Worm (Caenorhabditis elegans) whole organism, L1 larva: ENCODE data around the gene C17H11.1.

Source experiments
- C04F5.9 ChIP-seq: sonication (generic microtip); optimal IDR thresholded peaks from 2 replicates; lab custom pipeline; 2016; ENCODE audit warnings: missing genetic modification characterization, missing compliant biosample characterization
- C16A3.4 ChIP-seq: fragments of 150-350 bp; optimal IDR thresholded peaks from 2 replicates; lab custom pipeline; 2014; ENCODE audit warnings: missing biosample characterization, missing genetic modification characterization
- Y116A8C.19 ChIP-seq: sonication (generic microtip); optimal IDR thresholded peaks from 2 replicates; lab custom pipeline; 2016; ENCODE audit warnings: missing compliant biosample characterization, missing genetic modification characterization, borderline replicate concordance
- aha-1 ChIP-seq: fragments of 150-350 bp; optimal IDR thresholded peaks from 2 replicates; lab custom pipeline; 2014; ENCODE audit warnings: missing biosample characterization, missing genetic modification characterization
- aly-2 ChIP-seq: fragments of 150-350 bp; optimal IDR thresholded peaks from 2 replicates; lab custom pipeline; 2014; ENCODE audit warnings: missing biosample characterization, missing genetic modification characterization
- blmp-1 ChIP-seq: fragments of 150-350 bp; optimal IDR thresholded peaks from 2 replicates; lab custom pipeline; 2014; ENCODE audit warnings: missing biosample characterization, missing genetic modification characterization
- ceh-8 ChIP-seq: fragments of 200-800 bp; sonication (Bioruptor generic); optimal IDR thresholded peaks from 2 replicates; lab custom pipeline; 2018; ENCODE audit warnings: mild to moderate bottlenecking, missing genetic modification characterization, moderate library complexity, missing compliant biosample characterization
- ceh-82 ChIP-seq, 3 experiments: fragments of 150-350 bp in 1 of 3; sonication (generic microtip) in 2 of 3; optimal IDR thresholded peaks; 2 replicates each; lab custom pipeline; 2014 to 2017; ENCODE audit warnings: missing biosample characterization in 3 of 3, missing genetic modification characterization in 3 of 3
- dpl-1 ChIP-seq, 3 experiments: fragments of 150-350 bp in 2 of 3; sonication (generic microtip) in 1 of 3; optimal IDR thresholded peaks; 2 replicates each; lab custom pipeline; 2014 to 2017; ENCODE audit warnings: missing biosample characterization in 3 of 3, missing genetic modification characterization in 3 of 3, missing genetic modification reagents in 3 of 3
- dsc-1 ChIP-seq: sonication (generic microtip); optimal IDR thresholded peaks from 2 replicates; lab custom pipeline; 2016; ENCODE audit warnings: mild to moderate bottlenecking, missing genetic modification characterization, missing compliant biosample characterization
- efl-1 ChIP-seq, 4 experiments: fragments of 150-350 bp; optimal IDR thresholded peaks in 3 of 4; peaks in 1 of 4; 1 replicate in 1 of 4; 2 replicates in 3 of 4; lab custom pipeline; 2014; ENCODE audit warnings: missing biosample characterization in 2 of 4, missing genetic modification characterization in 2 of 4, missing genetic modification reagents in 2 of 4
- efl-3 ChIP-seq: fragments of 200-800 bp; sonication (Bioruptor generic); optimal IDR thresholded peaks from 2 replicates; lab custom pipeline; 2018; ENCODE audit warnings: mild to moderate bottlenecking, missing genetic modification characterization, missing compliant biosample characterization
- egl-13 ChIP-seq: sonication (generic microtip); optimal IDR thresholded peaks from 2 replicates; lab custom pipeline; 2016; ENCODE audit warnings: missing genotype, missing genetic modification reagents, missing genetic modification characterization, missing compliant biosample characterization
- elt-2 ChIP-seq: sonication (generic microtip); optimal IDR thresholded peaks from 2 replicates; lab custom pipeline; 2016; ENCODE audit warnings: missing genetic modification characterization, mild to moderate bottlenecking, inconsistent platforms, missing compliant biosample characterization, missing genetic modification reagents
- elt-3 ChIP-seq, 6 experiments: fragments of 150-350 bp in 1 of 6; sonication (generic microtip); optimal IDR thresholded peaks; 2 replicates each; lab custom pipeline; 2017 to 2018; ENCODE audit warnings: missing biosample characterization in 6 of 6, missing genetic modification characterization in 6 of 6, inconsistent platforms in 1 of 6
- fkh-10 ChIP-seq: sonication (generic microtip); optimal IDR thresholded peaks from 2 replicates; lab custom pipeline; 2017; ENCODE audit warnings: missing biosample characterization, missing genetic modification reagents, missing genetic modification characterization
- fos-1 ChIP-seq: fragments of 150-350 bp; optimal IDR thresholded peaks from 2 replicates; lab custom pipeline; 2014; ENCODE audit warnings: missing biosample characterization, missing genetic modification characterization
- hlh-17 ChIP-seq: fragments of 200-800 bp; sonication (Bioruptor generic); optimal IDR thresholded peaks from 2 replicates; lab custom pipeline; 2018; ENCODE audit warnings: missing genetic modification characterization, mild to moderate bottlenecking, missing compliant biosample characterization, moderate library complexity, borderline replicate concordance
- hlh-4 ChIP-seq: sonication (generic microtip); optimal IDR thresholded peaks from 2 replicates; lab custom pipeline; 2016; ENCODE audit warnings: mild to moderate bottlenecking, missing genetic modification characterization, missing compliant biosample characterization
- irx-1 ChIP-seq: sonication (generic microtip); optimal IDR thresholded peaks from 2 replicates; lab custom pipeline; 2016; ENCODE audit warnings: missing genetic modification characterization, missing compliant biosample characterization
- lin-14 ChIP-seq: fragments of 200-800 bp; sonication (Bioruptor generic); optimal IDR thresholded peaks from 2 replicates; lab custom pipeline; 2018; ENCODE audit warnings: mild to moderate bottlenecking, missing genetic modification characterization, moderate library complexity, missing compliant biosample characterization
- lin-35 ChIP-seq, 2 experiments: fragments of 150-350 bp; optimal IDR thresholded peaks; 2 replicates each; lab custom pipeline; 2014; ENCODE audit warnings: missing biosample characterization in 2 of 2, missing genetic modification characterization in 2 of 2, missing genetic modification reagents in 2 of 2
- lsy-2 ChIP-seq, 2 experiments: fragments of 150-350 bp; optimal IDR thresholded peaks; 2 replicates each; lab custom pipeline; 2014; ENCODE audit warnings: missing biosample characterization in 2 of 2, missing genetic modification characterization in 2 of 2
- mab-9 ChIP-seq: fragments of 200-800 bp; sonication (Bioruptor generic); IDR thresholded peaks from 2 replicates; pipeline ENCODE4 v1.3.6; 2022; ENCODE audit warnings: missing genetic modification reagents, missing genetic modification characterization, missing compliant biosample characterization
- mdl-1 ChIP-seq, 2 experiments: fragments of 150-350 bp; optimal IDR thresholded peaks; 2 replicates each; lab custom pipeline; 2014 to 2017; ENCODE audit warnings: missing biosample characterization in 2 of 2, missing genetic modification characterization in 2 of 2, inconsistent platforms in 1 of 2
- mef-2 ChIP-seq: fragments of 150-350 bp; optimal IDR thresholded peaks from 2 replicates; lab custom pipeline; 2014; ENCODE audit warnings: missing biosample characterization, missing genetic modification characterization
- mep-1 ChIP-seq: fragments of 150-350 bp; optimal IDR thresholded peaks from 2 replicates; lab custom pipeline; 2014; ENCODE audit warnings: missing biosample characterization, missing genetic modification characterization
- nhr-19 ChIP-seq: fragments of 200-800 bp; sonication (Bioruptor generic); conservative IDR thresholded peaks from 2 replicates; pipeline ENCODE4 v1.3.6; 2022; ENCODE audit warnings: missing genetic modification characterization, missing compliant biosample characterization
- nhr-20 ChIP-seq: sonication (generic microtip); optimal IDR thresholded peaks from 2 replicates; lab custom pipeline; 2016; ENCODE audit warnings: mild to moderate bottlenecking, missing genetic modification characterization, missing compliant biosample characterization
- nhr-28 ChIP-seq: fragments of 150-350 bp; optimal IDR thresholded peaks from 2 replicates; lab custom pipeline; 2014; ENCODE audit warnings: missing biosample characterization, missing genetic modification characterization
- nhr-47 ChIP-seq: sonication (generic microtip); optimal IDR thresholded peaks from 2 replicates; lab custom pipeline; 2016; ENCODE audit warnings: mild to moderate bottlenecking, missing genetic modification characterization, moderate library complexity, missing compliant biosample characterization
- nhr-71 ChIP-seq: sonication (generic microtip); optimal IDR thresholded peaks from 2 replicates; lab custom pipeline; 2016; ENCODE audit warnings: mild to moderate bottlenecking, missing genetic modification characterization, moderate library complexity, missing compliant biosample characterization
- nhr-85 ChIP-seq: sonication (generic microtip); peaks from one replicate; lab custom pipeline; 2016; ENCODE audit warnings: missing genetic modification characterization, inconsistent platforms, missing compliant biosample characterization
- nhr-90 ChIP-seq: sonication (generic microtip); optimal IDR thresholded peaks from 2 replicates; lab custom pipeline; 2016; ENCODE audit warnings: mild to moderate bottlenecking, missing genetic modification characterization, missing compliant biosample characterization; ENCODE audit not compliant: poor library complexity
- pag-3 ChIP-seq: sonication (generic microtip); optimal IDR thresholded peaks from 2 replicates; lab custom pipeline; 2017; ENCODE audit warnings: missing genetic modification characterization, mild to moderate bottlenecking, missing compliant biosample characterization, antibody characterized with exemption, borderline replicate concordance; ENCODE audit not compliant: insufficient read depth
- pax-3 ChIP-seq: fragments of 200-800 bp; sonication (Bioruptor generic); optimal IDR thresholded peaks from 2 replicates; lab custom pipeline; 2018; ENCODE audit warnings: mild to moderate bottlenecking, missing genetic modification characterization, moderate library complexity, missing compliant biosample characterization
- rnt-1 ChIP-seq: sonication (generic microtip); optimal IDR thresholded peaks from 2 replicates; lab custom pipeline; 2016; ENCODE audit warnings: mild to moderate bottlenecking, missing genetic modification characterization, moderate library complexity, missing compliant biosample characterization
- skn-1 ChIP-seq: fragments of 150-350 bp; optimal IDR thresholded peaks from 2 replicates; lab custom pipeline; 2014; ENCODE audit warnings: missing biosample characterization, missing genetic modification characterization
- snu-23 ChIP-seq: sonication (generic microtip); optimal IDR thresholded peaks from 2 replicates; lab custom pipeline; 2016; ENCODE audit warnings: missing genetic modification characterization, missing compliant biosample characterization
- sup-37 ChIP-seq: fragments of 200-800 bp; sonication (Bioruptor generic); optimal IDR thresholded peaks from 2 replicates; lab custom pipeline; 2018; ENCODE audit warnings: mild to moderate bottlenecking, missing genetic modification characterization, missing compliant biosample characterization
- swsn-7 ChIP-seq: sonication (generic microtip); optimal IDR thresholded peaks from 2 replicates; lab custom pipeline; 2016; ENCODE audit warnings: missing genetic modification characterization, missing compliant biosample characterization
- unc-130 ChIP-seq: fragments of 150-350 bp; optimal IDR thresholded peaks from 2 replicates; lab custom pipeline; 2017; ENCODE audit warnings: missing biosample characterization, missing genetic modification characterization, inconsistent platforms
- unc-62 ChIP-seq: fragments of 150-350 bp; optimal IDR thresholded peaks from 2 replicates; lab custom pipeline; 2014; ENCODE audit warnings: missing biosample characterization, missing genetic modification reagents, missing genetic modification characterization
- vab-15 ChIP-seq: sonication (generic microtip); optimal IDR thresholded peaks from 2 replicates; lab custom pipeline; 2017; ENCODE audit warnings: missing genotype, mild to moderate bottlenecking, missing genetic modification characterization, missing compliant biosample characterization
- xbp-1 ChIP-seq: sonication (generic microtip); optimal IDR thresholded peaks from 2 replicates; lab custom pipeline; 2016; ENCODE audit warnings: missing genetic modification characterization, missing compliant biosample characterization
- zag-1 ChIP-seq: fragments of 150-350 bp; optimal IDR thresholded peaks from 2 replicates; lab custom pipeline; 2014; ENCODE audit warnings: missing biosample characterization, missing genetic modification characterization
- ztf-11 ChIP-seq, 2 experiments: sonication (generic microtip); optimal IDR thresholded peaks; 2 replicates each; lab custom pipeline; 2016 to 2017; ENCODE audit warnings: missing genetic modification characterization in 2 of 2, missing biosample characterization in 1 of 2, missing compliant biosample characterization in 1 of 2
- ztf-4 ChIP-seq: fragments of 150-350 bp; optimal IDR thresholded peaks from 2 replicates; lab custom pipeline; 2014; ENCODE audit warnings: missing biosample characterization, missing genetic modification characterization

C17H11.1 gene

ce11 chrX:8155969-8156368 lies 17.7 kb upstream of the C17H11.1 start (continued):
- TF ChIP-seq hlh-17 (no peak), nhr-90 (no peak), elt-2 (tag; lab: Kevin White, UChicago) (no peak), aly-2 (tag; lab: Kevin White, UChicago) (no peak), efl-3 (GFP tag; lab: Kevin White, UChicago) (no peak), unc-62 (GFP tag; lab: Kevin White, UChicago) (no peak), lin-14 (GFP tag; lab: Kevin White, UChicago) (no peak), nhr-85 (tag; lab: Kevin White, UChicago) (no peak), ztf-4 (tag; lab: Kevin White, UChicago) (no peak), zag-1 (tag; lab: Kevin White, UChicago) (no peak), nhr-19 (GFP tag; lab: Robert Waterston, UW) (no peak; the same call in 1 of the 2 replicates), pax-3 (tag; lab: Kevin White, UChicago) (no peak), nhr-71 (tag; lab: Kevin White, UChicago) (peak; percentile 35), unc-130 (tag; lab: Kevin White, UChicago) (no peak), swsn-7 (tag; lab: Kevin White, UChicago) (peak; percentile 4), rnt-1 (tag; lab: Kevin White, UChicago) (peak; percentile 44), fos-1 (no peak), C04F5.9 (tag; lab: Kevin White, UChicago) (no peak), blmp-1 (no peak)

ce11 chrX:8156502-8156901 lies 17.2 kb upstream of the C17H11.1 start:
- peak; percentile 51 for TF ChIP-seq nhr-71 (tag; lab: Kevin White, UChicago)
- peak; percentile 30 for TF ChIP-seq swsn-7 (tag; lab: Kevin White, UChicago)
- peak; percentile 62 for TF ChIP-seq C16A3.4 (tag; lab: Kevin White, UChicago)
- peak; percentile 65 for TF ChIP-seq nhr-20 (tag; lab: Kevin White, UChicago)
- TF ChIP-seq hlh-4 (tag; lab: Kevin White, UChicago), result no peak
- no peak for TF ChIP-seq elt-2 (tag; lab: Kevin White, UChicago)
- peak; percentile 73 for TF ChIP-seq nhr-85 (tag; lab: Kevin White, UChicago)
- TF ChIP-seq lin-14 (GFP tag; lab: Kevin White, UChicago), result peak; percentile 42
- no peak for TF ChIP-seq pag-3 (tag; lab: Kevin White, UChicago)
- no peak for TF ChIP-seq dpl-1 (GFP tag; optimal IDR thresholded peaks at IDR 0.05; lab: Kevin White, UChicago)
- peak; percentile 64 for TF ChIP-seq snu-23 (GFP tag; lab: Kevin White, UChicago)
- TF ChIP-seq mef-2, result no peak
- peak in 1 of 6 experiments; percentile 20 for TF ChIP-seq elt-3 (tag; optimal IDR thresholded peaks at IDR 0.05; lab: Kevin White, UChicago)
- TF ChIP-seq egl-13, result no peak
- peak; percentile 20 for TF ChIP-seq blmp-1
- peak; percentile 59 for TF ChIP-seq nhr-90
- TF ChIP-seq aha-1 (tag; lab: Kevin White, UChicago), result no peak
- peak; percentile 37 for TF ChIP-seq xbp-1 (tag; lab: Kevin White, UChicago)
- peak; percentile 56 for TF ChIP-seq mep-1 (tag; lab: Kevin White, UChicago)
- TF ChIP-seq ceh-82 (tag; optimal IDR thresholded peaks at IDR 0.05; lab: Kevin White, UChicago), result peak in 2 of 3 experiments; percentile 6 to 24
- no peak for TF ChIP-seq ceh-8
- TF ChIP-seq irx-1 (tag; lab: Kevin White, UChicago), result no peak
- TF ChIP-seq skn-1 (tag; lab: Kevin White, UChicago), result peak; percentile 3
- TF ChIP-seq fkh-10 (GFP tag; lab: Kevin White, UChicago), result no peak
- TF ChIP-seq efl-3 (GFP tag; lab: Kevin White, UChicago), result no peak
- TF ChIP-seq ztf-11 (tag; optimal IDR thresholded peaks at IDR 0.05; lab: Kevin White, UChicago), result no peak
- peak in 1 of 2 experiments; percentile 3 for TF ChIP-seq lsy-2 (tag; optimal IDR thresholded peaks at IDR 0.05; lab: Kevin White, UChicago)
- TF ChIP-seq Y116A8C.19 (tag; lab: Kevin White, UChicago), result no peak
- TF ChIP-seq vab-15, result no peak
- TF ChIP-seq nhr-28 (tag; lab: Kevin White, UChicago), result no peak
- TF ChIP-seq nhr-19 (GFP tag; lab: Robert Waterston, UW), result peak; percentile 56
- peak; percentile 32 for TF ChIP-seq rnt-1 (tag; lab: Kevin White, UChicago)
- no peak for TF ChIP-seq efl-1 (optimal IDR thresholded peaks at IDR 0.05; lab: Kevin White, UChicago)
- peak in 1 of 2 experiments; percentile 29 for TF ChIP-seq efl-1 (GFP tag; optimal IDR thresholded peaks at IDR 0.05 in 1 of 2; lab: Kevin White, UChicago)
- peak; percentile 51 for TF ChIP-seq dsc-1
- TF ChIP-seq mdl-1 (tag; optimal IDR thresholded peaks at IDR 0.05; lab: Kevin White, UChicago), result peak in 1 of 2 experiments; percentile 50
- TF ChIP-seq lin-35 (GFP tag; optimal IDR thresholded peaks at IDR 0.05; lab: Kevin White, UChicago), result peak in 1 of 2 experiments; percentile 57
- no peak for TF ChIP-seq sup-37 (GFP tag; lab: Kevin White, UChicago)
- peak; percentile 50 for TF ChIP-seq nhr-47
- no peak for TF ChIP-seq mab-9 (GFP tag; lab: Robert Waterston, UW)
